Fruit fly (Drosophila melanogaster) whole organism, adult: ENCODE results near the gene Crz.

Experiments used
- CG11617 ChIP-seq: fragments of 200-800 bp; sonication (Bioruptor generic); optimal IDR thresholded peaks from 2 replicates; lab custom pipeline; 2017; ENCODE audit warnings: mild to moderate bottlenecking, missing biosample characterization, missing genetic modification reagents, missing genetic modification characterization
- CG12768 ChIP-seq: fragments of 200-800 bp; sonication (Bioruptor generic); optimal IDR thresholded peaks from 2 replicates; lab custom pipeline; 2017; ENCODE audit warnings: missing biosample characterization, missing genetic modification characterization, mild to moderate bottlenecking, moderate library complexity, missing genetic modification reagents
- CG33017 ChIP-seq: fragments of 200-800 bp; sonication (Bioruptor generic); optimal IDR thresholded peaks from 2 replicates; lab custom pipeline; 2018; ENCODE audit warnings: missing biosample characterization, mild to moderate bottlenecking, missing genetic modification characterization, moderate library complexity
- CG5204 ChIP-seq: fragments of 200-800 bp; sonication (Bioruptor generic); optimal IDR thresholded peaks from 2 replicates; lab custom pipeline; 2016; ENCODE audit warnings: missing biosample characterization, missing genetic modification characterization
- CG7045 ChIP-seq: fragments of 200-800 bp; sonication (Bioruptor generic); optimal IDR thresholded peaks from 2 replicates; lab custom pipeline; 2017; ENCODE audit warnings: missing biosample characterization, mild to moderate bottlenecking, missing genetic modification characterization
- Mnt ChIP-seq: fragments of 200-800 bp; sonication (Bioruptor generic); optimal IDR thresholded peaks from 2 replicates; lab custom pipeline; 2016; ENCODE audit warnings: missing biosample characterization, mild to moderate bottlenecking, missing genetic modification characterization
- cic ChIP-seq: fragments of 200-800 bp; sonication (Bioruptor generic); optimal IDR thresholded peaks from 2 replicates; lab custom pipeline; 2017; ENCODE audit warnings: missing biosample characterization, mild to moderate bottlenecking, missing genetic modification characterization, moderate library complexity
- cnc ChIP-seq, 2 experiments: fragments of >200 bp; optimal IDR thresholded peaks; 2 replicates each; lab custom pipeline; 2017
- kay ChIP-seq: fragments of 200-800 bp; sonication (Bioruptor generic); peaks from one replicate; lab custom pipeline; 2016; ENCODE audit warnings: missing biosample characterization, missing genetic modification characterization, borderline replicate concordance
- pad ChIP-seq: fragments of 200-800 bp; sonication (Bioruptor generic); optimal IDR thresholded peaks from 3 replicates; lab custom pipeline; 2017; ENCODE audit warnings: missing biosample characterization, missing genetic modification characterization, mild to moderate bottlenecking, moderate library complexity, missing genetic modification reagents
- tj ChIP-seq: fragments of 200-800 bp; sonication (Bioruptor generic); optimal IDR thresholded peaks from 3 replicates; lab custom pipeline; 2017; ENCODE audit warnings: missing biosample characterization, mild to moderate bottlenecking, missing genetic modification characterization, moderate library complexity

- no peak for TF ChIP-seq pad (GFP tag; lab: Kevin White, UChicago)
- TF ChIP-seq cic (GFP tag; lab: Kevin White, UChicago) = no peak
- TF ChIP-seq kay (GFP tag; lab: Kevin White, UChicago) = no peak
- TF ChIP-seq tj (GFP tag; lab: Kevin White, UChicago) = no peak
- TF ChIP-seq Mnt (GFP tag; lab: Kevin White, UChicago) = no peak
- TF ChIP-seq CG11617 (GFP tag; lab: Kevin White, UChicago) = no peak
- no peak for TF ChIP-seq cnc (optimal IDR thresholded peaks at IDR 0.05; lab: Kevin White, UChicago)
- no peak for TF ChIP-seq CG7045 (GFP tag; lab: Kevin White, UChicago)
- TF ChIP-seq CG33017 = no peak
- no peak for TF ChIP-seq CG12768
- no peak for TF ChIP-seq CG5204 (GFP tag; lab: Kevin White, UChicago)
Observed at dm6 chr3R:14278523-14279303, 35.9 kb upstream of the Crz start.
